Fruit fly (Drosophila melanogaster): ENCODE data around the gene Jon66Ci.

The Jon66Ci gene

dm6 chr3L:8394132-8394531, 2.8 kb downstream of the Jon66Ci start:
- no peak for TF ChIP-seq CG14711 (tag; optimal IDR thresholded peaks at IDR 0.05)
- TF ChIP-seq Clk (GFP tag; optimal IDR thresholded peaks at IDR 0.05): no peak
- no peak for TF ChIP-seq CG5204 (GFP tag; optimal IDR thresholded peaks at IDR 0.05)
- no peak for TF ChIP-seq CG11617 (GFP tag; optimal IDR thresholded peaks at IDR 0.05)
- TF ChIP-seq Hr96 (GFP tag; optimal IDR thresholded peaks at IDR 0.05): no peak
- no peak for TF ChIP-seq CG1620 (GFP tag; optimal IDR thresholded peaks at IDR 0.05)

dm6 chr3L:8394944-8395343, 3.6 kb downstream of the Jon66Ci start:
- TF ChIP-seq bab1 (GFP tag; optimal IDR thresholded peaks at IDR 0.05) (no peak), Hr96 (GFP tag; optimal IDR thresholded peaks at IDR 0.05) (no peak), CG5204 (GFP tag; optimal IDR thresholded peaks at IDR 0.05) (no peak), Clk (GFP tag; optimal IDR thresholded peaks at IDR 0.05) (no peak), cic (GFP tag; optimal IDR thresholded peaks at IDR 0.05) (no peak), CG7101 (tag; optimal IDR thresholded peaks at IDR 0.05) (no peak), Mnt (GFP tag; optimal IDR thresholded peaks at IDR 0.05) (no peak), CG14711 (tag; optimal IDR thresholded peaks at IDR 0.05) (no peak)

- TF ChIP-seq Mnt (GFP tag; optimal IDR thresholded peaks at IDR 0.05): no peak
- TF ChIP-seq cic (GFP tag; optimal IDR thresholded peaks at IDR 0.05): peak; percentile 2
- no peak for TF ChIP-seq CG7045 (GFP tag; optimal IDR thresholded peaks at IDR 0.05)
- TF ChIP-seq CG7101 (tag; optimal IDR thresholded peaks at IDR 0.05): no peak
- peak; percentile 8 for TF ChIP-seq Hr96 (GFP tag; optimal IDR thresholded peaks at IDR 0.05)
- TF ChIP-seq Clk (GFP tag; optimal IDR thresholded peaks at IDR 0.05): no peak
- no peak for TF ChIP-seq CG14711 (tag; optimal IDR thresholded peaks at IDR 0.05)
These were observed 4.4 kb downstream of the Jon66Ci start, which contains the start of gene CG7120 for dm6 chr3L:8395630-8396168. Gene CG7120, plus strand, starts transcription at chr3L:8396000.

dm6 chr3L:8396187-8396586, 4.8 kb downstream of the Jon66Ci start:
- TF ChIP-seq tj (GFP tag; optimal IDR thresholded peaks at IDR 0.05): peak; percentile 95
- TF ChIP-seq Hr96 (GFP tag; optimal IDR thresholded peaks at IDR 0.05): no peak

dm6 chr3L:8398763-8399445, 7.6 kb downstream of the Jon66Ci start:
- TF ChIP-seq bab1 (GFP tag; optimal IDR thresholded peaks at IDR 0.05) (peak; percentile 96), CG1620 (GFP tag; optimal IDR thresholded peaks at IDR 0.05) (peak; percentile 48), kay (GFP tag; ENCODE audit: borderline replicate concordance) (peak; percentile 21), CG11617 (GFP tag; optimal IDR thresholded peaks at IDR 0.05) (peak; percentile 68), cic (GFP tag; optimal IDR thresholded peaks at IDR 0.05) (peak; percentile 36), tj (GFP tag; optimal IDR thresholded peaks at IDR 0.05) (peak; percentile 95), ovo (GFP tag; optimal IDR thresholded peaks at IDR 0.05) (no peak), Mnt (GFP tag; optimal IDR thresholded peaks at IDR 0.05) (no peak), pad (GFP tag; optimal IDR thresholded peaks at IDR 0.05) (peak; percentile 71), CG7101 (tag; optimal IDR thresholded peaks at IDR 0.05) (peak; percentile 87), CG12768 (GFP tag; optimal IDR thresholded peaks at IDR 0.05) (peak; percentile 74), CG14711 (tag; optimal IDR thresholded peaks at IDR 0.05) (peak; percentile 86), Hr96 (GFP tag; optimal IDR thresholded peaks at IDR 0.05) (no peak), CG7045 (GFP tag; optimal IDR thresholded peaks at IDR 0.05) (peak; percentile 13), cnc (optimal IDR thresholded peaks at IDR 0.05) (no peak), Clk (GFP tag; optimal IDR thresholded peaks at IDR 0.05) (no peak), Crg-1 (GFP tag; optimal IDR thresholded peaks at IDR 0.05) (peak; percentile 60), CG33017 (tag; optimal IDR thresholded peaks at IDR 0.05) (peak; percentile 85), toe (GFP tag; optimal IDR thresholded peaks at IDR 0.05) (no peak), CG5204 (GFP tag; optimal IDR thresholded peaks at IDR 0.05) (peak; percentile 48)

dm6 chr3L:8405123-8405522, 13.8 kb downstream of the Jon66Ci start, which contains the start of the genes Tpt, mkg-p and CG13667:
Gene Tpt, minus strand, starts transcription at chr3L:8405277.
Gene mkg-p, minus strand, starts transcription at chr3L:8405277.
Gene CG13667, plus strand, starts transcription at chr3L:8405454.
- TF ChIP-seq kay (GFP tag; ENCODE audit: borderline replicate concordance): no peak
- peak; percentile 52 for TF ChIP-seq bab1 (GFP tag; optimal IDR thresholded peaks at IDR 0.05)
- peak; percentile 55 for TF ChIP-seq cic (GFP tag; optimal IDR thresholded peaks at IDR 0.05)
- peak; percentile 43 for TF ChIP-seq Mnt (GFP tag; optimal IDR thresholded peaks at IDR 0.05)
- no peak for TF ChIP-seq CG14711 (tag; optimal IDR thresholded peaks at IDR 0.05)

- TF ChIP-seq CG12768 (GFP tag; optimal IDR thresholded peaks at IDR 0.05) (no peak), CG1620 (GFP tag; optimal IDR thresholded peaks at IDR 0.05) (no peak), toe (GFP tag; optimal IDR thresholded peaks at IDR 0.05) (no peak), ovo (GFP tag; optimal IDR thresholded peaks at IDR 0.05) (peak; percentile 8), kay (GFP tag; ENCODE audit: borderline replicate concordance) (no peak), cic (GFP tag; optimal IDR thresholded peaks at IDR 0.05) (no peak), CG14711 (tag; optimal IDR thresholded peaks at IDR 0.05) (peak; percentile 21), CG7045 (GFP tag; optimal IDR thresholded peaks at IDR 0.05) (no peak), pad (GFP tag; optimal IDR thresholded peaks at IDR 0.05) (no peak), cnc (optimal IDR thresholded peaks at IDR 0.05) (no peak), bab1 (GFP tag; optimal IDR thresholded peaks at IDR 0.05) (no peak), CG7101 (tag; optimal IDR thresholded peaks at IDR 0.05) (peak; percentile 15), CG33017 (tag; optimal IDR thresholded peaks at IDR 0.05) (no peak), Clk (GFP tag; optimal IDR thresholded peaks at IDR 0.05) (no peak), tj (GFP tag; optimal IDR thresholded peaks at IDR 0.05) (no peak), CG5204 (GFP tag; optimal IDR thresholded peaks at IDR 0.05) (no peak), CG11617 (GFP tag; optimal IDR thresholded peaks at IDR 0.05) (peak; percentile 1), Crg-1 (GFP tag; optimal IDR thresholded peaks at IDR 0.05) (no peak), Hr96 (GFP tag; optimal IDR thresholded peaks at IDR 0.05) (no peak), Mnt (GFP tag; optimal IDR thresholded peaks at IDR 0.05) (peak; percentile 12)
These were observed 20.1 kb downstream of the Jon66Ci start, which contains the start of gene Exo70 for dm6 chr3L:8411439-8411897. Gene Exo70, plus strand, starts transcription at chr3L:8411851.
